Worm (Caenorhabditis elegans) whole organism, L4 larva: ENCODE data around the gene unc-49.

Experiments
- D1046.2 ChIP-seq: fragments of 200-800 bp; sonication (Bioruptor generic); IDR thresholded peaks from 2 replicates; pipeline ENCODE4 v1.3.6; 2022; ENCODE audit warnings: missing genetic modification characterization, missing compliant biosample characterization
- F26F4.8 ChIP-seq: fragments of 200-800 bp; sonication (Bioruptor generic); conservative IDR thresholded peaks from 2 replicates; pipeline ENCODE4 v1.3.6; 2022; ENCODE audit warnings: missing genetic modification characterization, missing compliant biosample characterization
- F44E2.7 ChIP-seq: fragments of 200-800 bp; sonication (Bioruptor generic); IDR thresholded peaks from 2 replicates; pipeline ENCODE4 v2.1.2; 2022; ENCODE audit warnings: missing genetic modification characterization, missing compliant biosample characterization
- T20F7.1 ChIP-seq: fragments of 200-800 bp; sonication (Bioruptor generic); optimal IDR thresholded peaks from 2 replicates; lab custom pipeline; 2018; ENCODE audit warnings: mild to moderate bottlenecking, missing genetic modification characterization, missing compliant biosample characterization
- T26A8.4 ChIP-seq: fragments of 200-800 bp; sonication (Bioruptor generic); IDR thresholded peaks from 2 replicates; pipeline ENCODE4 v1.3.6; 2022; ENCODE audit warnings: missing genetic modification characterization, missing compliant biosample characterization
- Y105C5A.15 ChIP-seq: fragments of 200-800 bp; sonication (Bioruptor generic); IDR thresholded peaks from 2 replicates; pipeline ENCODE4 v1.3.6; 2022; ENCODE audit warnings: missing genetic modification characterization, missing compliant biosample characterization
- Y5F2A.4 ChIP-seq: fragments of 200-800 bp; sonication (Bioruptor generic); optimal IDR thresholded peaks from 2 replicates; lab custom pipeline; 2018; ENCODE audit warnings: mild to moderate bottlenecking, missing genetic modification characterization, missing compliant biosample characterization
- ZK546.5 ChIP-seq, 2 experiments: sonication (generic microtip); optimal IDR thresholded peaks; 2 replicates each; lab custom pipeline; 2017; ENCODE audit warnings: missing biosample characterization in 2 of 2, missing genetic modification characterization in 2 of 2
- aly-2 ChIP-seq: sonication (generic microtip); optimal IDR thresholded peaks from 2 replicates; lab custom pipeline; 2018; ENCODE audit warnings: missing biosample characterization, missing genetic modification characterization
- arid-1 ChIP-seq: fragments of 200-800 bp; sonication (Bioruptor generic); conservative IDR thresholded peaks from 2 replicates; pipeline ENCODE4 v1.3.6; 2022; ENCODE audit warnings: missing genetic modification reagents, missing genetic modification characterization, missing compliant biosample characterization
- ceh-44 ChIP-seq: fragments of 200-800 bp; sonication (Bioruptor generic); IDR thresholded peaks from 2 replicates; pipeline ENCODE4 v1.3.6; 2022; ENCODE audit warnings: missing genetic modification reagents, missing genetic modification characterization, missing compliant biosample characterization
- ceh-82 ChIP-seq: sonication (generic microtip); optimal IDR thresholded peaks from 2 replicates; lab custom pipeline; 2017; ENCODE audit warnings: missing biosample characterization, missing genetic modification characterization
- ces-1 ChIP-seq: fragments of 150-350 bp; sonication (generic microtip); optimal IDR thresholded peaks from 4 replicates; lab custom pipeline; 2014; ENCODE audit warnings: missing biosample characterization, missing genetic modification reagents, missing genetic modification characterization
- daf-16 ChIP-seq, 3 experiments: sonication (generic microtip); optimal IDR thresholded peaks; 2 replicates each; lab custom pipeline; 2016 to 2017; ENCODE audit warnings: missing genetic modification characterization in 3 of 3, missing genetic modification reagents in 3 of 3, mild to moderate bottlenecking in 2 of 3, missing compliant biosample characterization in 2 of 3, missing biosample characterization in 1 of 3, moderate library complexity in 1 of 3
- daf-19 ChIP-seq: fragments of 200-800 bp; sonication (Bioruptor generic); conservative IDR thresholded peaks from 2 replicates; pipeline ENCODE4 v1.3.6; 2022; ENCODE audit warnings: missing genetic modification characterization, missing compliant biosample characterization
- dmd-9 ChIP-seq: fragments of 200-800 bp; sonication (Bioruptor generic); IDR thresholded peaks from 2 replicates; pipeline ENCODE4 v1.3.6; 2022; ENCODE audit warnings: missing genetic modification reagents, missing genetic modification characterization, missing compliant biosample characterization
- dpl-1 ChIP-seq: fragments of 150-350 bp; optimal IDR thresholded peaks from 2 replicates; lab custom pipeline; 2014; ENCODE audit warnings: missing biosample characterization, missing genetic modification reagents, missing genetic modification characterization
- dve-1 ChIP-seq: sonication (generic microtip); optimal IDR thresholded peaks from 2 replicates; lab custom pipeline; 2017; ENCODE audit warnings: antibody characterized with exemption, mild to moderate bottlenecking, missing genetic modification characterization, missing compliant biosample characterization; ENCODE audit not compliant: insufficient read depth
- gei-8 ChIP-seq: fragments of 200-800 bp; sonication (Bioruptor generic); optimal IDR thresholded peaks from 2 replicates; lab custom pipeline; 2018; ENCODE audit warnings: mild to moderate bottlenecking, missing genetic modification characterization, missing compliant biosample characterization
- hlh-11 ChIP-seq: fragments of 200-800 bp; sonication (Bioruptor generic); optimal IDR thresholded peaks from 2 replicates; lab custom pipeline; 2018; ENCODE audit warnings: mild to moderate bottlenecking, missing genetic modification characterization, missing compliant biosample characterization
- hlh-30 ChIP-seq: sonication (generic microtip); optimal IDR thresholded peaks from 2 replicates; lab custom pipeline; 2017; ENCODE audit warnings: antibody characterized with exemption, mild to moderate bottlenecking, missing genetic modification characterization, missing compliant biosample characterization; ENCODE audit not compliant: insufficient read depth
- hmg-1.1 ChIP-seq: fragments of 200-800 bp; sonication (Bioruptor generic); IDR thresholded peaks from 2 replicates; pipeline ENCODE4 v1.3.6; 2022; ENCODE audit warnings: missing genetic modification reagents, missing genetic modification characterization, missing compliant biosample characterization
- lin-1 ChIP-seq: fragments of 200-800 bp; sonication (Bioruptor generic); IDR thresholded peaks from 2 replicates; pipeline ENCODE4 v1.3.6; 2022; ENCODE audit warnings: missing genetic modification reagents, missing genetic modification characterization, missing compliant biosample characterization
- lin-29 ChIP-seq: fragments of 200-800 bp; sonication (Bioruptor generic); IDR thresholded peaks from 2 replicates; pipeline ENCODE4 v1.3.6; 2022; ENCODE audit warnings: missing genetic modification reagents, missing genetic modification characterization, missing compliant biosample characterization
- lin-38 ChIP-seq: fragments of 200-800 bp; sonication (Bioruptor generic); IDR thresholded peaks from 2 replicates; pipeline ENCODE4 v1.3.6; 2022; ENCODE audit warnings: missing genetic modification reagents, missing genetic modification characterization, missing compliant biosample characterization
- lir-3 ChIP-seq: sonication (generic microtip); optimal IDR thresholded peaks from 2 replicates; lab custom pipeline; 2016; ENCODE audit warnings: mild to moderate bottlenecking, missing genetic modification characterization, missing compliant biosample characterization
- lsy-2 ChIP-seq, 2 experiments: fragments of 150-350 bp in 1 of 2; sonication (generic microtip) in 1 of 2; optimal IDR thresholded peaks; 2 replicates each; lab custom pipeline; 2014 to 2017; ENCODE audit warnings: missing biosample characterization in 2 of 2, missing genetic modification characterization in 2 of 2
- madf-5 ChIP-seq, 2 experiments: fragments of 200-800 bp; sonication (Bioruptor generic); IDR thresholded peaks; 2 replicates each; pipeline ENCODE4 v1.3.6; 2022; ENCODE audit warnings: missing compliant biosample characterization in 2 of 2, missing genetic modification characterization in 2 of 2
- mdl-1 ChIP-seq, 2 experiments: fragments of 150-350 bp in 1 of 2; sonication (generic microtip) in 1 of 2; optimal IDR thresholded peaks; 2 replicates each; lab custom pipeline; 2014 to 2017; ENCODE audit warnings: missing biosample characterization in 2 of 2, missing genetic modification characterization in 2 of 2
- mdt-29 ChIP-seq: fragments of 200-800 bp; sonication (Bioruptor generic); IDR thresholded peaks from 2 replicates; pipeline ENCODE4 v1.3.6; 2022; ENCODE audit warnings: missing genetic modification reagents, missing genetic modification characterization, missing compliant biosample characterization
- mxl-2 ChIP-seq: fragments of 200-800 bp; sonication (Bioruptor generic); conservative IDR thresholded peaks from 2 replicates; pipeline ENCODE4 v1.3.6; 2022; ENCODE audit warnings: missing genetic modification reagents, missing genetic modification characterization, missing compliant biosample characterization
- mxl-3 ChIP-seq: fragments of 200-800 bp; sonication (Bioruptor generic); optimal IDR thresholded peaks from 2 replicates; lab custom pipeline; 2018; ENCODE audit warnings: mild to moderate bottlenecking, missing genetic modification characterization, missing compliant biosample characterization
- nhr-10 ChIP-seq: fragments of 150-350 bp; optimal IDR thresholded peaks from 2 replicates; lab custom pipeline; 2014; ENCODE audit warnings: missing biosample characterization, missing genetic modification characterization
- nhr-41 ChIP-seq: fragments of 200-800 bp; sonication (Bioruptor generic); IDR thresholded peaks from 2 replicates; pipeline ENCODE4 v1.3.6; 2022; ENCODE audit warnings: missing genetic modification reagents, missing genetic modification characterization, missing compliant biosample characterization
- nhr-48 ChIP-seq: sonication (generic microtip); optimal IDR thresholded peaks from 2 replicates; lab custom pipeline; 2016; ENCODE audit warnings: mild to moderate bottlenecking, missing genetic modification characterization, missing compliant biosample characterization
- nhr-6 ChIP-seq: fragments of 150-350 bp; optimal IDR thresholded peaks from 2 replicates; lab custom pipeline; 2014; ENCODE audit warnings: missing biosample characterization, missing genetic modification characterization
- nhr-76 ChIP-seq: fragments of 150-350 bp; optimal IDR thresholded peaks from 2 replicates; lab custom pipeline; 2014; ENCODE audit warnings: missing biosample characterization, missing genetic modification characterization
- nhr-77 ChIP-seq: fragments of 150-350 bp; optimal IDR thresholded peaks from 2 replicates; lab custom pipeline; 2014; ENCODE audit warnings: missing biosample characterization, missing genetic modification characterization
- pha-4 ChIP-seq, 2 experiments: fragments of 150-350 bp in 1 of 2; fragments of 200-800 bp in 1 of 2; sonication (Bioruptor generic) in 1 of 2; IDR thresholded peaks in 1 of 2; optimal IDR thresholded peaks in 1 of 2; 2 replicates each; pipeline versions ENCODE4 v1.3.6 to Lab custom; 2014 to 2022; ENCODE audit warnings: missing genetic modification characterization in 2 of 2, missing genetic modification reagents in 2 of 2, missing biosample characterization in 1 of 2, missing compliant biosample characterization in 1 of 2
- php-3 ChIP-seq: fragments of 200-800 bp; sonication (Bioruptor generic); IDR thresholded peaks from 2 replicates; pipeline ENCODE4 v1.3.6; 2022; ENCODE audit warnings: missing genetic modification reagents, missing genetic modification characterization, missing compliant biosample characterization
- skn-1 ChIP-seq: fragments of 150-350 bp; optimal IDR thresholded peaks from 2 replicates; lab custom pipeline; 2014; ENCODE audit warnings: missing biosample characterization, missing genetic modification characterization
- snpc-4 ChIP-seq: fragments of 150-350 bp; optimal IDR thresholded peaks from 2 replicates; lab custom pipeline; 2014; ENCODE audit warnings: missing biosample characterization, missing genetic modification characterization
- spr-1 ChIP-seq: sonication (generic microtip); optimal IDR thresholded peaks from 2 replicates; lab custom pipeline; 2016; ENCODE audit warnings: mild to moderate bottlenecking, missing genetic modification characterization, missing compliant biosample characterization
- tra-1 ChIP-seq: fragments of 200-800 bp; sonication (Bioruptor generic); IDR thresholded peaks from 2 replicates; pipeline ENCODE4 v1.3.6; 2022; ENCODE audit warnings: missing genetic modification reagents, missing genetic modification characterization, missing compliant biosample characterization
- unc-62 ChIP-seq, 3 experiments: fragments of 150-350 bp in 1 of 3; sonication (generic microtip); optimal IDR thresholded peaks in 2 of 3; peaks in 1 of 3; 1 replicate in 1 of 3; 2 replicates in 2 of 3; lab custom pipeline; 2014 to 2017; ENCODE audit warnings: missing biosample characterization in 3 of 3, missing genetic modification characterization in 3 of 3, missing genetic modification reagents in 3 of 3, missing genotype in 1 of 3
- zag-1 ChIP-seq: fragments of 150-350 bp; optimal IDR thresholded peaks from 2 replicates; lab custom pipeline; 2014; ENCODE audit warnings: missing biosample characterization, missing genetic modification characterization
- zfp-3 ChIP-seq: fragments of 200-800 bp; sonication (Bioruptor generic); conservative IDR thresholded peaks from 2 replicates; pipeline ENCODE4 v1.3.6; 2022; ENCODE audit warnings: missing genetic modification reagents, missing genetic modification characterization, missing compliant biosample characterization
- zip-11 ChIP-seq: fragments of 200-800 bp; sonication (Bioruptor generic); IDR thresholded peaks from 2 replicates; pipeline ENCODE4 v1.3.6; 2022; ENCODE audit warnings: missing genetic modification characterization, missing compliant biosample characterization
- zip-2 ChIP-seq: fragments of 150-350 bp; optimal IDR thresholded peaks from 2 replicates; lab custom pipeline; 2014; ENCODE audit warnings: missing biosample characterization, missing genetic modification characterization
- ztf-11 ChIP-seq: fragments of 150-350 bp; optimal IDR thresholded peaks from 2 replicates; lab custom pipeline; 2014; ENCODE audit warnings: missing biosample characterization, missing genetic modification characterization

Gene unc-49

ce11 chrIII:10565926-10566325 lies 45.4 kb downstream of the unc-49 start, which contains the start of gene acdh-11:
Gene acdh-11 (plus strand): TSS chrIII:10566258.
- no peak for TF ChIP-seq spr-1
- TF ChIP-seq lsy-2 (tag; optimal IDR thresholded peaks at IDR 0.05; lab: Kevin White, UChicago), result peak in 1 of 2 experiments; percentile 51
- no peak for TF ChIP-seq pha-4 (GFP tag; IDR thresholded peaks at IDR 0.05; lab: Robert Waterston, UW)
- TF ChIP-seq pha-4 (tag; optimal IDR thresholded peaks at IDR 0.05; lab: Kevin White, UChicago), result no peak
- TF ChIP-seq mdt-29 (GFP tag; lab: Robert Waterston, UW), result no peak
- TF ChIP-seq D1046.2 (GFP tag; lab: Robert Waterston, UW), result no peak
- no peak for TF ChIP-seq zip-2 (tag; lab: Kevin White, UChicago)
- no peak for TF ChIP-seq arid-1
- TF ChIP-seq dve-1, result peak; percentile 65
- TF ChIP-seq snpc-4, result no peak
- TF ChIP-seq nhr-41 (GFP tag; lab: Robert Waterston, UW), result no peak
- no peak for TF ChIP-seq ZK546.5 (tag; optimal IDR thresholded peaks at IDR 0.05; lab: Kevin White, UChicago)
- TF ChIP-seq zip-11 (GFP tag; lab: Robert Waterston, UW), result no peak
- no peak for TF ChIP-seq nhr-48
- peak; percentile 36; the same call in 1 of the 2 replicates for TF ChIP-seq php-3 (GFP tag; lab: Robert Waterston, UW)
- no peak for TF ChIP-seq dpl-1 (GFP tag; lab: Kevin White, UChicago)
- TF ChIP-seq daf-16 (GFP tag; optimal IDR thresholded peaks at IDR 0.05; lab: Kevin White, UChicago), result no peak
- peak; percentile 42 for TF ChIP-seq daf-16 (tag; optimal IDR thresholded peaks at IDR 0.05; lab: Kevin White, UChicago)
- TF ChIP-seq hlh-11 (tag; lab: Kevin White, UChicago), result peak; percentile 79
- no peak for TF ChIP-seq ztf-11
- TF ChIP-seq nhr-10, result no peak
- no peak for TF ChIP-seq F44E2.7 (GFP tag; lab: Robert Waterston, UW)
- no peak for TF ChIP-seq T26A8.4 (GFP tag; lab: Robert Waterston, UW)
- TF ChIP-seq nhr-76 (tag; lab: Kevin White, UChicago), result no peak
- no peak for TF ChIP-seq zag-1 (tag; lab: Kevin White, UChicago)
- TF ChIP-seq ceh-44, result no peak
- TF ChIP-seq Y105C5A.15 (GFP tag; lab: Robert Waterston, UW), result no peak
- no peak for TF ChIP-seq ces-1 (GFP tag; lab: Kevin White, UChicago)
- no peak for TF ChIP-seq F26F4.8
- TF ChIP-seq ceh-82 (tag; lab: Kevin White, UChicago), result no peak
- no peak for TF ChIP-seq madf-5 (GFP tag; IDR thresholded peaks at IDR 0.05; lab: Robert Waterston, UW)
- TF ChIP-seq mxl-3 (GFP tag; lab: Kevin White, UChicago), result peak; percentile 55
- TF ChIP-seq hmg-1.1 (GFP tag; lab: Robert Waterston, UW), result no peak
- no peak for TF ChIP-seq mdl-1 (tag; optimal IDR thresholded peaks at IDR 0.05; lab: Kevin White, UChicago)
- TF ChIP-seq dmd-9 (GFP tag; lab: Robert Waterston, UW), result no peak
- no peak for TF ChIP-seq mxl-2 (GFP tag; lab: Robert Waterston, UW)
- TF ChIP-seq unc-62 (GFP tag; optimal IDR thresholded peaks at IDR 0.05 in 1 of 2; lab: Kevin White, UChicago), result no peak
- TF ChIP-seq unc-62 (tag; optimal IDR thresholded peaks at IDR 0.05; lab: Kevin White, UChicago), result no peak
- no peak for TF ChIP-seq T20F7.1 (GFP tag; lab: Kevin White, UChicago)
- no peak for TF ChIP-seq gei-8 (GFP tag; lab: Kevin White, UChicago)
- peak; percentile 14 for TF ChIP-seq nhr-77 (tag; lab: Kevin White, UChicago)
- no peak for TF ChIP-seq lir-3 (tag; lab: Kevin White, UChicago)
- no peak for TF ChIP-seq zfp-3 (GFP tag; lab: Robert Waterston, UW)
- TF ChIP-seq tra-1 (GFP tag; lab: Robert Waterston, UW), result no peak
- TF ChIP-seq hlh-30, result peak; percentile 56
- TF ChIP-seq lin-29 (GFP tag; lab: Robert Waterston, UW), result no peak
- TF ChIP-seq lin-38, result no peak
- no peak for TF ChIP-seq daf-19 (GFP tag; lab: Robert Waterston, UW)
- TF ChIP-seq skn-1 (tag; lab: Kevin White, UChicago), result no peak
- no peak for TF ChIP-seq aly-2 (tag; lab: Kevin White, UChicago)
- no peak for TF ChIP-seq Y5F2A.4
- no peak for TF ChIP-seq nhr-6 (tag; lab: Kevin White, UChicago)
- no peak for TF ChIP-seq lin-1
